Fruit fly (Drosophila melanogaster) whole organism, embryonic: ENCODE data around the gene CG7248.

ENCODE experiments used
- CG10209 ChIP-seq: fragments of 200-800 bp; sonication (Bioruptor generic); optimal IDR thresholded peaks from 3 replicates; lab custom pipeline; 2017; ENCODE audit warnings: missing biosample characterization, mild to moderate bottlenecking, missing genetic modification characterization, missing genetic modification reagents
- CG10543 ChIP-seq: fragments of 200-800 bp; sonication (Bioruptor generic); optimal IDR thresholded peaks from 3 replicates; lab custom pipeline; 2017; ENCODE audit warnings: missing biosample characterization, mild to moderate bottlenecking, missing genetic modification characterization, moderate library complexity
- CG1233 ChIP-seq: fragments of 200-800 bp; sonication (Bioruptor generic); optimal IDR thresholded peaks from 4 replicates; lab custom pipeline; 2018; ENCODE audit warnings: missing biosample characterization, mild to moderate bottlenecking, missing genetic modification characterization
- CG13775 ChIP-seq: fragments of 200-800 bp; sonication (Bioruptor generic); optimal IDR thresholded peaks from 3 replicates; lab custom pipeline; 2017; ENCODE audit warnings: missing biosample characterization, mild to moderate bottlenecking, missing genetic modification characterization
- CG15479 ChIP-seq: fragments of 200-800 bp; sonication (Bioruptor generic); optimal IDR thresholded peaks from 3 replicates; lab custom pipeline; 2019; ENCODE audit warnings: missing biosample characterization, mild to moderate bottlenecking, missing genetic modification characterization, moderate library complexity
- CG17328 ChIP-seq: fragments of 200-800 bp; sonication (Bioruptor generic); IDR thresholded peaks from 2 replicates; pipeline ENCODE4 v1.3.6; 2022; ENCODE audit warnings: missing biosample characterization, missing genetic modification characterization
- CG2889 ChIP-seq: fragments of 200-800 bp; sonication (Bioruptor generic); IDR thresholded peaks from 3 replicates; pipeline ENCODE4 v1.3.6; 2022; ENCODE audit warnings: missing biosample characterization, missing genetic modification characterization
- CG31365 ChIP-seq: fragments of 200-800 bp; sonication (Bioruptor generic); optimal IDR thresholded peaks from 2 replicates; lab custom pipeline; 2018; ENCODE audit warnings: missing biosample characterization, mild to moderate bottlenecking, missing genetic modification characterization
- CG3163 ChIP-seq: fragments of 200-800 bp; sonication (Bioruptor generic); optimal IDR thresholded peaks from 3 replicates; lab custom pipeline; 2016; ENCODE audit warnings: missing biosample characterization, missing genetic modification characterization
- CG4854 ChIP-seq: fragments of 200-800 bp; sonication (Bioruptor generic); optimal IDR thresholded peaks from 2 replicates; lab custom pipeline; 2016; ENCODE audit warnings: missing biosample characterization, missing genetic modification characterization, inconsistent platforms
- CG6654 ChIP-seq: fragments of 200-800 bp; sonication (Bioruptor generic); optimal IDR thresholded peaks from 2 replicates; lab custom pipeline; 2017; ENCODE audit warnings: missing biosample characterization, mild to moderate bottlenecking, missing genetic modification characterization
- CG8359 ChIP-seq: fragments of 200-800 bp; sonication (Bioruptor generic); optimal IDR thresholded peaks from 2 replicates; lab custom pipeline; 2017; ENCODE audit warnings: missing biosample characterization, mild to moderate bottlenecking, missing genetic modification characterization, borderline replicate concordance
- CG9215 ChIP-seq: fragments of 200-800 bp; sonication (Bioruptor generic); IDR thresholded peaks from 2 replicates; pipeline ENCODE4 v1.3.6; 2022; ENCODE audit warnings: missing biosample characterization, missing genetic modification characterization
- Camta ChIP-seq: fragments of 200-800 bp; sonication (Bioruptor generic); optimal IDR thresholded peaks from 2 replicates; lab custom pipeline; 2016; ENCODE audit warnings: missing biosample characterization, missing genetic modification characterization
- D19B ChIP-seq: fragments of 200-800 bp; sonication (Bioruptor generic); optimal IDR thresholded peaks from 2 replicates; lab custom pipeline; 2017; ENCODE audit warnings: missing biosample characterization, mild to moderate bottlenecking, missing genetic modification characterization
- Dbx ChIP-seq: fragments of 200-800 bp; sonication (Bioruptor generic); IDR thresholded peaks from 3 replicates; pipeline ENCODE4 v1.3.6; 2022; ENCODE audit warnings: missing biosample characterization, missing genetic modification characterization
- Dip2 ChIP-seq: fragments of 200-800 bp; sonication (Bioruptor generic); IDR thresholded peaks from 2 replicates; pipeline ENCODE4 v1.3.6; 2022; ENCODE audit warnings: missing biosample characterization, missing genetic modification characterization
- Hr3 ChIP-seq: fragments of 200-800 bp; sonication (Bioruptor generic); optimal IDR thresholded peaks from 3 replicates; lab custom pipeline; 2016; ENCODE audit warnings: missing biosample characterization, missing genetic modification characterization
- Mad ChIP-seq: fragments of 200-800 bp; sonication (Bioruptor generic); optimal IDR thresholded peaks from 2 replicates; lab custom pipeline; 2016; ENCODE audit warnings: missing biosample characterization, missing genetic modification characterization
- Meics ChIP-seq: fragments of 200-800 bp; sonication (Bioruptor generic); optimal IDR thresholded peaks from 2 replicates; lab custom pipeline; 2017; ENCODE audit warnings: missing biosample characterization, mild to moderate bottlenecking, missing genetic modification characterization
- Nf-YA ChIP-seq: fragments of 200-800 bp; sonication (Bioruptor generic); IDR thresholded peaks from 2 replicates; pipeline ENCODE4 v1.3.6; 2022; ENCODE audit warnings: missing biosample characterization, missing genetic modification characterization
- Oli ChIP-seq: fragments of 200-800 bp; sonication (Bioruptor generic); optimal IDR thresholded peaks from 2 replicates; lab custom pipeline; 2018; ENCODE audit warnings: missing biosample characterization, mild to moderate bottlenecking, missing genetic modification characterization, moderate library complexity
- PHDP ChIP-seq: fragments of 200-800 bp; sonication (Bioruptor generic); optimal IDR thresholded peaks from 3 replicates; lab custom pipeline; 2018; ENCODE audit warnings: missing biosample characterization, mild to moderate bottlenecking, missing genetic modification characterization, moderate library complexity
- Rfx ChIP-seq: fragments of 200-800 bp; sonication (Bioruptor generic); IDR thresholded peaks from 2 replicates; pipeline ENCODE4 v1.3.6; 2022; ENCODE audit warnings: missing biosample characterization, missing genetic modification characterization
- Six4 ChIP-seq: fragments of 200-800 bp; sonication (Bioruptor generic); optimal IDR thresholded peaks from 2 replicates; lab custom pipeline; 2016; ENCODE audit warnings: missing biosample characterization, missing genetic modification characterization
- btn ChIP-seq: fragments of 200-800 bp; sonication (Bioruptor generic); optimal IDR thresholded peaks from 2 replicates; lab custom pipeline; 2016; ENCODE audit warnings: missing biosample characterization, missing genetic modification characterization
- hbn ChIP-seq: fragments of 200-800 bp; sonication (Bioruptor generic); IDR thresholded peaks from 2 replicates; pipeline ENCODE4 v1.3.6; 2022; ENCODE audit warnings: missing biosample characterization, missing genetic modification characterization; ENCODE audit not compliant: partially characterized antibody
- inv ChIP-seq: fragments of 200-800 bp; sonication (Bioruptor generic); IDR thresholded peaks from 2 replicates; pipeline ENCODE4 v1.3.6; 2022; ENCODE audit warnings: missing biosample characterization, missing genetic modification characterization; ENCODE audit not compliant: partially characterized antibody
- lov ChIP-seq, 2 experiments: fragments of 200-800 bp in 1 of 2; fragments of >200 bp in 1 of 2; sonication (Bioruptor generic) in 1 of 2; IDR thresholded peaks in 1 of 2; optimal IDR thresholded peaks in 1 of 2; 2 replicates in 1 of 2; 3 replicates in 1 of 2; pipeline versions ENCODE4 v1.3.6 to Lab custom; 2017 to 2022; ENCODE audit warnings: missing biosample characterization in 1 of 2, missing genetic modification characterization in 1 of 2
- salm ChIP-seq: fragments of 200-800 bp; sonication (Bioruptor generic); optimal IDR thresholded peaks from 2 replicates; lab custom pipeline; 2018; ENCODE audit warnings: missing biosample characterization, mild to moderate bottlenecking, missing genetic modification characterization
- sens ChIP-seq: fragments of 200-800 bp; sonication (Bioruptor generic); peaks from one replicate; lab custom pipeline; 2016; ENCODE audit warnings: missing biosample characterization, missing genetic modification characterization
- slou ChIP-seq: fragments of 200-800 bp; sonication (Bioruptor generic); optimal IDR thresholded peaks from 3 replicates; lab custom pipeline; 2016; ENCODE audit warnings: missing biosample characterization, missing genetic modification characterization
- tio ChIP-seq: fragments of 200-800 bp; sonication (Bioruptor generic); optimal IDR thresholded peaks from 2 replicates; lab custom pipeline; 2017; ENCODE audit warnings: missing biosample characterization, missing genetic modification characterization, inconsistent platforms
- ttk ChIP-seq: fragments of 200-800 bp; sonication (Bioruptor generic); IDR thresholded peaks from 2 replicates; pipeline ENCODE4 v2.1.2; 2022; ENCODE audit warnings: missing biosample characterization, missing genetic modification characterization
- usp ChIP-seq: fragments of >200 bp; optimal IDR thresholded peaks from 2 replicates; lab custom pipeline; 2017; ENCODE audit warnings: missing biosample characterization, missing genetic modification characterization
- zen ChIP-seq: fragments of 200-800 bp; sonication (Bioruptor generic); optimal IDR thresholded peaks from 3 replicates; lab custom pipeline; 2018; ENCODE audit warnings: missing biosample characterization, mild to moderate bottlenecking, missing genetic modification characterization, moderate library complexity

CG7248 gene

DNA sequence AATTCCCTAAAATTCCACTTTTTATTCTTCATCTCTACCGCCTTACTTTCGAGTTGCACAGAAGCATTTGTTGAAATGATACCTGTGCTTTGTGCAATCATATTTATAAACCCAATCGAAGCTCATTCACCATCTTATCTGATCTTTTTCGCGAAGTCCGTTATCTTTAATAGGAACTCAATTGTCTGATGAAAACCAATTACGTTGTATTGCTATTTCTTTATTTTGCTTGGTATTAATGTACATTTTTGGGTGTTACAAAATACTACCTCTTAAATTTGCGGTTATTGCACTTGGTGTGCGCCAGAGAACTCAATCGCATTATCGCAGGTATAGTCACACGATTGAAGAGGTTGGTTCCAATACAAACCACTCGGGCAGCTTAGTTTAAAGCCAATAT lies 19.0 kb downstream of the CG7248 start, which contains the start of gene Muc68E:
Gene Muc68E (minus strand): TSS at position 101 of the 400 bp plus-strand sequence.
- TF ChIP-seq Rfx (GFP tag; lab: Robert Waterston, UW): no peak
- no peak for TF ChIP-seq lov (optimal IDR thresholded peaks at IDR 0.05; lab: Kevin White, UChicago)
- TF ChIP-seq lov (GFP tag; IDR thresholded peaks at IDR 0.05; lab: Robert Waterston, UW): no peak
- no peak for TF ChIP-seq PHDP (tag; lab: Kevin White, UChicago)
- no peak for TF ChIP-seq Meics (GFP tag; lab: Kevin White, UChicago)
- TF ChIP-seq Six4 (GFP tag; lab: Kevin White, UChicago): no peak
- TF ChIP-seq sens: no peak
- TF ChIP-seq Dip2 (GFP tag; lab: Robert Waterston, UW): no peak
- no peak for TF ChIP-seq CG9215 (GFP tag; lab: Robert Waterston, UW)
- no peak for TF ChIP-seq CG4854
- TF ChIP-seq CG8359 (GFP tag; lab: Kevin White, UChicago): no peak
- no peak for TF ChIP-seq CG2889 (GFP tag; lab: Robert Waterston, UW)
- TF ChIP-seq hbn: no peak

- peak; percentile 39 for TF ChIP-seq D19B
- no peak for TF ChIP-seq Hr3 (GFP tag; lab: Kevin White, UChicago)
Observed at dm6 chr3L:11973690-11974089, 19.8 kb downstream of the CG7248 start, which contains the start of gene CG42397. Gene CG42397 (minus strand): TSS chr3L:11973790.

DNA sequence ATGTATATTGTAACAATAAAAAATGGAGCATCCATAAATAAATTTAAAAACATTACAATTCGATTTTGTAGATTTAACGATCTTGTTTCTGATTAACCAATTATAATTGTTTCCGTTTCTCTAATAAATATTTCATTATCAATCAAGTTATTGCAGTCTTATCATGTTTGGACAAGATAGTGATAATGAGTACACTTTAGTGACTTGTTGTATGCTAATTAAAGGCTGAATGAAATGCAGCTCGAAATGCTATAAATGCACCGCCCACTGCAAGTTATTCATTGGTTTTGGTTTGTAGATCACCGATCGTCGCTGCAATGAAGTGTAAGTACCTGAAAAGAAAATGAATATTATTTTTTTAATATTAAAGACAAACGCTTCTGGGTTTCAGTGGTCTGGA lies 20.7 kb downstream of the CG7248 start, which contains the start of gene CG14125:
Gene CG14125 (plus strand): TSS at position 301 of the 400 bp plus-strand sequence.
- TF ChIP-seq CG15479 (GFP tag; lab: Kevin White, UChicago) (no peak), CG6654 (GFP tag; lab: Kevin White, UChicago) (no peak), usp (GFP tag; lab: Kevin White, UChicago) (no peak), Nf-YA (GFP tag; lab: Robert Waterston, UW) (no peak), salm (tag; lab: Kevin White, UChicago) (no peak), Mad (GFP tag; lab: Kevin White, UChicago) (no peak), CG31365 (tag; lab: Kevin White, UChicago) (no peak), Camta (GFP tag; lab: Kevin White, UChicago) (no peak), slou (no peak), ttk (GFP tag; lab: Robert Waterston, UW) (no peak), CG13775 (GFP tag; lab: Kevin White, UChicago) (no peak), zen (tag; lab: Kevin White, UChicago) (no peak), btn (GFP tag; lab: Kevin White, UChicago) (no peak), CG17328 (GFP tag; lab: Robert Waterston, UW) (no peak), tio (GFP tag; lab: Kevin White, UChicago) (no peak), CG3163 (no peak), Oli (tag; lab: Kevin White, UChicago) (no peak), Dbx (no peak), CG10209 (GFP tag; lab: Kevin White, UChicago) (no peak)
- TF ChIP-seq, all 482 proteins: peak for 0

DNA sequence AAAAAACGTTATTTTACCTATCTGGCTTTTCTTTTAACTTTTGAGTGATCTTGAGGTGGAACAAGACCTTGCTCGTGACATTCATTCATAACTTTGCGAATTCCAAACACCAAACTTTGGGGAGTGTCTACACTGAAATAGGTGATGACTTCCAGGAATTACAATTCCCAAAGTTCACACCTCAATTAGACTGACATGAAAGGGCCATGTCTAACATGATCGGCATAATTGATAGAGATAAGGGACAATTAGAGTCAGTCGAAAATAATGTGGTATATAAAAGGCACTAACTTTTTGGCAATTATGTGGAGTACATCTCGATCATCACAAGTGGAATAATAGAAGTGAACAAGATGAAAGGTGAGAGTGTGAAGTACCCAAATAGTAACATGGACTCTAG lies 21.9 kb downstream of the CG7248 start, which contains the start of gene CG43896:
Gene CG43896 (plus strand): TSS at position 301 of the 400 bp plus-strand sequence.
- TF ChIP-seq inv (GFP tag; lab: Robert Waterston, UW): no peak
- no peak for TF ChIP-seq CG1233 (GFP tag; lab: Kevin White, UChicago)
- TF ChIP-seq CG10543: no peak
- TF ChIP-seq Oli (tag; lab: Kevin White, UChicago): no peak
